Worm (Caenorhabditis elegans) whole organism, early embryonic: ENCODE results near the gene F49E10.2.

Source experiments
- B0310.2 ChIP-seq: sonication (generic microtip); optimal IDR thresholded peaks from 2 replicates; lab custom pipeline; 2016; ENCODE audit warnings: mild to moderate bottlenecking, missing genetic modification characterization, missing compliant biosample characterization
- F13C5.2 ChIP-seq: sonication (generic microtip); optimal IDR thresholded peaks from 2 replicates; lab custom pipeline; 2017; ENCODE audit warnings: mild to moderate bottlenecking, missing genetic modification characterization, inconsistent platforms, missing compliant biosample characterization
- aly-1 ChIP-seq: sonication (generic microtip); optimal IDR thresholded peaks from 2 replicates; lab custom pipeline; 2016; ENCODE audit warnings: missing genetic modification characterization, missing compliant biosample characterization
- ama-1 ChIP-seq: fragments of 150-350 bp; optimal IDR thresholded peaks from 2 replicates; lab custom pipeline; 2014
- ceh-13 ChIP-seq: fragments of 200-800 bp; sonication (Bioruptor generic); optimal IDR thresholded peaks from 2 replicates; lab custom pipeline; 2018; ENCODE audit warnings: mild to moderate bottlenecking, missing genetic modification characterization, missing compliant biosample characterization
- ceh-36 ChIP-seq: sonication (generic microtip); optimal IDR thresholded peaks from 2 replicates; lab custom pipeline; 2016; ENCODE audit warnings: missing genetic modification characterization, inconsistent platforms, missing compliant biosample characterization
- ets-7 ChIP-seq: sonication (generic microtip); optimal IDR thresholded peaks from 2 replicates; lab custom pipeline; 2016; ENCODE audit warnings: missing genotype, missing genetic modification characterization, missing compliant biosample characterization
- flt-1 ChIP-seq: fragments of 200-800 bp; sonication (Bioruptor generic); IDR thresholded peaks from 2 replicates; pipeline ENCODE4 v1.3.6; 2022; ENCODE audit warnings: missing genetic modification characterization, missing compliant biosample characterization
- hmbx-1 ChIP-seq: sonication (generic microtip); optimal IDR thresholded peaks from 2 replicates; lab custom pipeline; 2016; ENCODE audit warnings: mild to moderate bottlenecking, missing genetic modification characterization, missing compliant biosample characterization
- hmg-4 ChIP-seq: fragments of 200-800 bp; sonication (Bioruptor generic); optimal IDR thresholded peaks from 2 replicates; lab custom pipeline; 2018; ENCODE audit warnings: mild to moderate bottlenecking, missing genetic modification characterization, missing compliant biosample characterization
- hnd-1 ChIP-seq: sonication (generic microtip); optimal IDR thresholded peaks from 2 replicates; lab custom pipeline; 2016; ENCODE audit warnings: missing genetic modification characterization, missing compliant biosample characterization
- pes-1 ChIP-seq: fragments of 200-800 bp; sonication (Bioruptor generic); IDR thresholded peaks from 2 replicates; pipeline ENCODE4 v1.3.6; 2022; ENCODE audit warnings: missing genetic modification reagents, missing genetic modification characterization, missing compliant biosample characterization
- scrt-1 ChIP-seq: fragments of 200-800 bp; sonication (Bioruptor generic); IDR thresholded peaks from 2 replicates; pipeline ENCODE4 v1.3.6; 2022; ENCODE audit warnings: missing genetic modification characterization, missing compliant biosample characterization
- sea-1 ChIP-seq: fragments of 200-800 bp; sonication (Bioruptor generic); conservative IDR thresholded peaks from 2 replicates; pipeline ENCODE4 v1.3.6; 2022; ENCODE audit warnings: missing genetic modification characterization, missing compliant biosample characterization
- tbx-11 ChIP-seq: fragments of 200-800 bp; sonication (Bioruptor generic); IDR thresholded peaks from 2 replicates; pipeline ENCODE4 v1.3.6; 2022; ENCODE audit warnings: missing genetic modification characterization, missing compliant biosample characterization
- tbx-37 ChIP-seq: fragments of 200-800 bp; sonication (Bioruptor generic); conservative IDR thresholded peaks from 2 replicates; pipeline ENCODE4 v1.3.6; 2022; ENCODE audit warnings: missing genetic modification reagents, missing genetic modification characterization, missing compliant biosample characterization
- tra-4 ChIP-seq: sonication (generic microtip); optimal IDR thresholded peaks from 2 replicates; lab custom pipeline; 2017; ENCODE audit warnings: missing genetic modification characterization, missing compliant biosample characterization

The F49E10.2 gene

DNA sequence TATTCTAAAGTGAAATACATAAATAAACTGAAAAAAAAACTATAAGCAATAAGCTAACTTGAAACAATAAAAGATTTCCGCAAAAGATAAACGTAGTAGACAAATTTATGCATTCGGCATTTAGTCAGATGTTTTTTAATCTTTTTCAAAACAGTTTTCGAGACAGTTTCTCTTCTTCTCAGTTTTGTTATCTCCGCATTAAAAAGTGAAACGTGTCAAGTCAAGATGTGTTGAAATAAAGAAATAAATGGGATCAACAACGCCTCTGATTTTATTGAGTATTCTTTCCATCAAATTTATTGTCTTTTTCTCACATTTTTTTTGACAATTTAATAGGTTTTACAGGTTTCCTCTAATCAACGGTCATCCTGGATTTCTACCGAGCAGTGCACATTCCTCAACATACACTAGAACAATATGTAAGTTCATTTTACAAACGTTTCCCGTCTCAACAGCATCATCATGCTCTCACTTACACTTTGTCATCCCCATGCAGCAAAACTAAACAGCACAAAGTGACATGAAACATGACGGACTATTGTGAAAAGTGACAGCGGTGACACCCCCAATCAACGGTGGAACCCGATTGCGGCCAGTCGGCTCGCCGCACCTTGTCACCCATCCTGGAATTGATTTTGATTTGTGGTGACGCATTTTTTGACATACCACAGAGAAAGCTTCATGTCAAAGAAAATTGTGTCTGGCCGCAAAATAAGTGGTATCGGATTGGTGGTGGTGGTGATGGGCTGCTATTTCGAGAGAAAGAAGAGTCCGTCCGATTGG is 35.5 kb upstream of the F49E10.2 start:
- no peak for TF ChIP-seq ceh-13 (GFP tag; lab: Kevin White, UChicago)
- no peak for TF ChIP-seq hnd-1
- TF ChIP-seq pes-1 (GFP tag; lab: Robert Waterston, UW), result no peak
- TF ChIP-seq tbx-11, result no peak
- TF ChIP-seq hmg-4 (GFP tag; lab: Kevin White, UChicago), result no peak
- no peak for TF ChIP-seq tbx-37 (GFP tag; lab: Robert Waterston, UW)
- no peak for TF ChIP-seq ceh-36 (tag; lab: Kevin White, UChicago)
- no peak for TF ChIP-seq ama-1 (lab: Kevin White, UChicago)
- no peak for TF ChIP-seq tra-4 (tag; lab: Kevin White, UChicago)

ce11 chrX:5859161-5859560 is 31.0 kb upstream of the F49E10.2 start:
- TF ChIP-seq hmbx-1 (no peak), tbx-11 (no peak), ceh-13 (GFP tag; lab: Kevin White, UChicago) (no peak), ets-7 (tag; lab: Kevin White, UChicago) (no peak), pes-1 (GFP tag; lab: Robert Waterston, UW) (no peak), sea-1 (no peak), ama-1 (lab: Kevin White, UChicago) (no peak), B0310.2 (no peak), hnd-1 (no peak), F13C5.2 (no peak), flt-1 (GFP tag; lab: Robert Waterston, UW) (no peak), aly-1 (no peak), tra-4 (tag; lab: Kevin White, UChicago) (no peak), ceh-36 (tag; lab: Kevin White, UChicago) (no peak), tbx-37 (GFP tag; lab: Robert Waterston, UW) (no peak), hmg-4 (GFP tag; lab: Kevin White, UChicago) (no peak), scrt-1 (GFP tag; lab: Robert Waterston, UW) (no peak)

DNA sequence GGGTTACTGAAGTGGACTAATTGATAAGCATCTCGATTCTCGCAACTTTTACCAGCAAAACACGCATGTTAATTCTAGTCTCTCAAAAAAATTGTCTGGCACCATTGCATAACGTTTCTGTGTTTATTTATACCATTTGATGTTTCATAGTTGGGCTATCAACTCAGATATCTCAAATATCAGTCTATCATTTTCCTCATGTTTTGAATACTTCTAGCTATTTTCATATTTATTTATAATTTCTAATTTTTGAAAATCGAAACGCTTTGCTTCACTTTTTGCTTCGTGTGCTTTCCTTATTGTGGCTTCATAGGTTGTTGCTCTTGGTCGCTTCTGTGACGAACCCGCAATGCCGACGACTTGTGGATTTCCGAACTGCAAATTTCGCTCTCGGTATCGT is 27.8 kb upstream of the F49E10.2 start, which contains the start of gene ctbp-1:
ctbp-1 (plus strand) TSS at position 301 of the 400 bp plus-strand sequence.
- TF ChIP-seq ama-1 (lab: Kevin White, UChicago) (no peak), ceh-13 (GFP tag; lab: Kevin White, UChicago) (no peak), hmbx-1 (no peak), tbx-37 (GFP tag; lab: Robert Waterston, UW) (no peak)

DNA sequence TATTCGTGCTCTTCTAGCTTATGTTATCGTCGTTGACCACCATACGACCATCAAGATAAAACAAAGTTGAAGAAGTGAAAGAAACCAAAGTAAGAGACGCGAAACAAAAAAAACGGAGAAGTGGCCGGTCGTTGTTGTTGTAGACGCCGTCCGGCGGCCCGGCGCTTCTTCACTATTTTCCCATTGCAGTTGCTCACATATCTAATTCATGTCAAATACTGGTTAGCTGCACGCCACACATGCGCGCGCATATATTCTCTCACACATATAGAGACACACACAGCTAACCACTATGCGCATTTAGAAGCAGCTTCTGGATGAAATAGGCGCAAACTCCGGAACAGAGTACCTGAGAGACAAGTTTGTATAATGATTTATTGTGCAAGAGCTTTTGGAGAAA is 22.1 kb upstream of the F49E10.2 start:
- TF ChIP-seq scrt-1 (GFP tag; lab: Robert Waterston, UW) (no peak), sea-1 (no peak), tbx-37 (GFP tag; lab: Robert Waterston, UW) (no peak), B0310.2 (no peak), tbx-11 (no peak), aly-1 (no peak)

DNA sequence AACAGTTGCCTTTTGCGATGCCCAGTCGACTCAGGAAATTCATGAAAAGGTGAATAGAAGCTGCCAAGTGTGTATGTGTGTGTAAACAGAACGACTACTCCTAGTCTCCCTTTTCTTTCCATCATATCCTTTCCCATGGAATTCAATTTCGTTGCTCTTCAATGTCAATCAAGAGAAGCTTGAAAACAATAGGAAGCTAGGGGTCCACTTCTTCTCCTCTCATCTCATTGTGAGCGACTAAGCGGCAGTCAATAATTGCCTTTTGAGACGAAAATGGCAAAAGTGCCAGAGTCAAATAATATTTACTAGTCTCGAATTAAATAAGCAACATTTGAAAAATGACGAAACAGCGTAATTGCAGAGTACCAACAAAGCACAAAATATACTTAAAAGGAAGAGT is 20.6 kb upstream of the F49E10.2 start:
- no peak for TF ChIP-seq tbx-37 (GFP tag; lab: Robert Waterston, UW)
- no peak for TF ChIP-seq aly-1
- no peak for TF ChIP-seq tra-4 (tag; lab: Kevin White, UChicago)
- no peak for TF ChIP-seq scrt-1 (GFP tag; lab: Robert Waterston, UW)
- TF ChIP-seq pes-1 (GFP tag; lab: Robert Waterston, UW), result no peak
- no peak for TF ChIP-seq tbx-11
- no peak for TF ChIP-seq ets-7 (tag; lab: Kevin White, UChicago)
- TF ChIP-seq sea-1, result no peak
- TF ChIP-seq hnd-1, result no peak
- no peak for TF ChIP-seq ceh-36 (tag; lab: Kevin White, UChicago)
- TF ChIP-seq ceh-13 (GFP tag; lab: Kevin White, UChicago), result no peak
- no peak for TF ChIP-seq B0310.2
- no peak for TF ChIP-seq hmg-4 (GFP tag; lab: Kevin White, UChicago)
- no peak for TF ChIP-seq hmbx-1
- TF ChIP-seq F13C5.2, result no peak
- TF ChIP-seq ama-1 (lab: Kevin White, UChicago), result no peak
- no peak for TF ChIP-seq flt-1 (GFP tag; lab: Robert Waterston, UW)

DNA sequence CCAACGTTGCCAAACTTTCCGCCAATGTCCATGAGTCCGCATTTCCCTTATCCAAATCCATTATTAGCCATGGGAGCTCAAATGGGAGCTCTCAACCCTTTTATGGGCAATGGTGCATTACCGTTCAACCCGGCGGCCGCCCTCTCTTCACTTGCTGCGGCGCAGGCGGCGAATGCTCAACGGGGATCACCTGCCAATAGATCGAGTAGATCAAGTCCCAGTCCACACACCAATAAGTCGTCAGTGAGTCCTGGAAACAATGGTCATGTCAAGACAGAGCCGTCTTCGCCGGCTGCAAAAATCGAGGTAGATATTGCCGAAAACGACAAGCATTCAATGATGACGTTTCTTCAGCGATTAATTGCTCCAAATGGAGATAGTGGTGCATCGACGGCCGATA is 18.0 kb upstream of the F49E10.2 start:
- TF ChIP-seq flt-1 (GFP tag; lab: Robert Waterston, UW) (no peak), B0310.2 (no peak), sea-1 (no peak), aly-1 (no peak), tbx-37 (GFP tag; lab: Robert Waterston, UW) (no peak), ets-7 (tag; lab: Kevin White, UChicago) (no peak), hmbx-1 (no peak), F13C5.2 (no peak), hnd-1 (no peak)

ce11 chrX:5875567-5875966 is 14.6 kb upstream of the F49E10.2 start, which contains the start of gene F49E10.4:
Gene F49E10.4, plus strand, starts transcription at chrX:5875867.
- no peak for TF ChIP-seq F13C5.2

DNA sequence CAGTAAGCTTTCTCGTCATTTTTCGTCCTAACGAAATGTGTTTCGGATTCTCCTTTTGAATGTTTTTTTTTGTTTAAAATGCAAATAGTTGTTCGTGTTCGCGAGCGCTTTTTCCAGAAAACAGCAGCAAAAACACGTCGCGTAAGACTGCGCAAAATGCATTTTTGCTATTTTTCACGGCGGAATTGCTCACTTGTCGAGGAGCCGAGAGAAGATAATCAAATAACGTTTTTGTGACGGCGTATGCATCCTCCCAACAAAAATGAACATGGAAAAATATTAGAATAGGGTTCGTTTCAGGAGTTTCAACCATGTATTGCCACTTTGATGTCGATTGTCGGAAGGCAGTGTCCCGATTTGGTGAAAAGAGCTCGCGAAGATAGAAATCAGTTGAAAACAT is 13.1 kb upstream of the F49E10.2 start:
- TF ChIP-seq sea-1 (no peak), tbx-37 (GFP tag; lab: Robert Waterston, UW) (no peak), hmbx-1 (no peak), scrt-1 (GFP tag; lab: Robert Waterston, UW) (no peak), hnd-1 (no peak), ceh-13 (GFP tag; lab: Kevin White, UChicago) (no peak), aly-1 (no peak), F13C5.2 (no peak), ama-1 (lab: Kevin White, UChicago) (no peak), tra-4 (tag; lab: Kevin White, UChicago) (no peak), ets-7 (tag; lab: Kevin White, UChicago) (no peak), ceh-36 (tag; lab: Kevin White, UChicago) (no peak), tbx-11 (no peak), hmg-4 (GFP tag; lab: Kevin White, UChicago) (no peak), pes-1 (GFP tag; lab: Robert Waterston, UW) (no peak), flt-1 (GFP tag; lab: Robert Waterston, UW) (no peak)
